Worm (Caenorhabditis elegans) whole organism, mixed stage, embryonic: ENCODE data around the gene Y17G7B.20.

Experiments
- M03D4.4 ChIP-seq: sonication (generic microtip); optimal IDR thresholded peaks from 2 replicates; lab custom pipeline; 2017; ENCODE audit warnings: mild to moderate bottlenecking, missing genetic modification characterization, missing compliant biosample characterization
- bed-3 ChIP-seq: fragments of 200-800 bp; sonication (Bioruptor generic); optimal IDR thresholded peaks from 3 replicates; lab custom pipeline; 2018; ENCODE audit warnings: mild to moderate bottlenecking, missing genetic modification characterization, moderate library complexity, missing compliant biosample characterization
- blmp-1 ChIP-seq: fragments of 150-350 bp; optimal IDR thresholded peaks from 2 replicates; lab custom pipeline; 2014; ENCODE audit warnings: missing biosample characterization, missing genetic modification characterization
- ceh-39 ChIP-seq: fragments of 150-350 bp; optimal IDR thresholded peaks from 2 replicates; lab custom pipeline; 2014; ENCODE audit warnings: missing biosample characterization, missing genetic modification characterization
- ceh-43 ChIP-seq: fragments of 200-800 bp; sonication (Bioruptor generic); optimal IDR thresholded peaks from 2 replicates; lab custom pipeline; 2018; ENCODE audit warnings: mild to moderate bottlenecking, missing genetic modification characterization, moderate library complexity, missing compliant biosample characterization
- ceh-83 ChIP-seq: fragments of 200-800 bp; sonication (Bioruptor generic); optimal IDR thresholded peaks from 2 replicates; lab custom pipeline; 2018; ENCODE audit warnings: mild to moderate bottlenecking, missing genetic modification characterization, missing compliant biosample characterization
- ces-1 ChIP-seq: fragments of 150-350 bp; optimal IDR thresholded peaks from 2 replicates; lab custom pipeline; 2014; ENCODE audit warnings: missing biosample characterization, missing genetic modification reagents, missing genetic modification characterization
- cnd-1 ChIP-seq: fragments of 200-800 bp; sonication (Bioruptor generic); optimal IDR thresholded peaks from 2 replicates; lab custom pipeline; 2018; ENCODE audit warnings: mild to moderate bottlenecking, missing genetic modification characterization, missing compliant biosample characterization
- drap-1 ChIP-seq: fragments of 200-800 bp; sonication (Bioruptor generic); optimal IDR thresholded peaks from 3 replicates; lab custom pipeline; 2018; ENCODE audit warnings: mild to moderate bottlenecking, missing genetic modification characterization, missing compliant biosample characterization
- elt-1 ChIP-seq: sonication (generic microtip); optimal IDR thresholded peaks from 2 replicates; lab custom pipeline; 2017; ENCODE audit warnings: missing genetic modification characterization, mild to moderate bottlenecking, missing compliant biosample characterization, antibody characterized with exemption, moderate library complexity, borderline replicate concordance; ENCODE audit not compliant: insufficient read depth
- elt-3 ChIP-seq: fragments of 150-350 bp; optimal IDR thresholded peaks from 2 replicates; lab custom pipeline; 2014; ENCODE audit warnings: missing biosample characterization, missing genetic modification characterization
- flh-1 ChIP-seq: fragments of 200-800 bp; sonication (Bioruptor generic); optimal IDR thresholded peaks from 2 replicates; lab custom pipeline; 2018; ENCODE audit warnings: mild to moderate bottlenecking, missing genetic modification characterization, moderate library complexity, missing compliant biosample characterization
- ham-2 ChIP-seq: fragments of 200-800 bp; sonication (Bioruptor generic); optimal IDR thresholded peaks from 2 replicates; lab custom pipeline; 2018; ENCODE audit warnings: mild to moderate bottlenecking, missing genetic modification characterization, missing compliant biosample characterization
- hlh-1 ChIP-seq: fragments of 150-350 bp; optimal IDR thresholded peaks from 2 replicates; lab custom pipeline; 2014; ENCODE audit warnings: missing biosample characterization, missing genetic modification reagents, missing genetic modification characterization
- lin-32 ChIP-seq: fragments of 200-800 bp; sonication (Bioruptor generic); optimal IDR thresholded peaks from 2 replicates; lab custom pipeline; 2018; ENCODE audit warnings: mild to moderate bottlenecking, missing genetic modification characterization, missing compliant biosample characterization
- lsy-2 ChIP-seq: fragments of 150-350 bp; optimal IDR thresholded peaks from 2 replicates; lab custom pipeline; 2014; ENCODE audit warnings: missing biosample characterization, missing genetic modification characterization
- mab-5 ChIP-seq: fragments of 150-350 bp; optimal IDR thresholded peaks from 2 replicates; lab custom pipeline; 2014; ENCODE audit warnings: missing biosample characterization, missing genetic modification characterization
- mep-1 ChIP-seq: fragments of 150-350 bp; optimal IDR thresholded peaks from 2 replicates; lab custom pipeline; 2017; ENCODE audit warnings: missing biosample characterization, missing genetic modification reagents, missing genetic modification characterization, inconsistent platforms
- mls-2 ChIP-seq: sonication (generic microtip); optimal IDR thresholded peaks from 2 replicates; lab custom pipeline; 2016; ENCODE audit warnings: mild to moderate bottlenecking, missing genetic modification characterization, moderate library complexity, missing compliant biosample characterization
- nhr-2 ChIP-seq: fragments of 150-350 bp; optimal IDR thresholded peaks from 2 replicates; lab custom pipeline; 2014; ENCODE audit warnings: missing biosample characterization, missing genetic modification characterization
- nhr-237 ChIP-seq: fragments of 150-350 bp; optimal IDR thresholded peaks from 2 replicates; lab custom pipeline; 2014; ENCODE audit warnings: missing biosample characterization, missing genetic modification characterization
- nhr-76 ChIP-seq: sonication (generic microtip); optimal IDR thresholded peaks from 2 replicates; lab custom pipeline; 2017; ENCODE audit warnings: missing biosample characterization, missing genetic modification characterization
- pha-4 ChIP-seq: fragments of 150-350 bp; optimal IDR thresholded peaks from 2 replicates; lab custom pipeline; 2018; ENCODE audit warnings: missing biosample characterization, missing genetic modification reagents, missing genetic modification characterization
- sem-2 ChIP-seq: fragments of 200-800 bp; sonication (Bioruptor generic); optimal IDR thresholded peaks from 2 replicates; lab custom pipeline; 2018; ENCODE audit warnings: mild to moderate bottlenecking, missing genetic modification characterization, missing compliant biosample characterization
- snpc-4 ChIP-seq: fragments of 150-350 bp; optimal IDR thresholded peaks from 2 replicates; lab custom pipeline; 2014; ENCODE audit warnings: missing biosample characterization, missing genetic modification characterization
- sptf-1 ChIP-seq: sonication (generic microtip); optimal IDR thresholded peaks from 2 replicates; lab custom pipeline; 2017; ENCODE audit warnings: mild to moderate bottlenecking, missing genetic modification characterization, moderate library complexity, missing compliant biosample characterization
- tbx-8 ChIP-seq: fragments of 200-800 bp; sonication (Bioruptor generic); optimal IDR thresholded peaks from 2 replicates; lab custom pipeline; 2018; ENCODE audit warnings: mild to moderate bottlenecking, missing genetic modification characterization, moderate library complexity, missing compliant biosample characterization
- unc-120 ChIP-seq: sonication (generic microtip); optimal IDR thresholded peaks from 2 replicates; lab custom pipeline; 2017; ENCODE audit warnings: missing genetic modification characterization, missing compliant biosample characterization; ENCODE audit not compliant: poor library complexity, severe bottlenecking
- unc-39 ChIP-seq: fragments of 150-350 bp; optimal IDR thresholded peaks from 2 replicates; lab custom pipeline; 2014; ENCODE audit warnings: missing biosample characterization, missing genetic modification characterization
- unc-62 ChIP-seq: fragments of 150-350 bp; optimal IDR thresholded peaks from 2 replicates; lab custom pipeline; 2014; ENCODE audit warnings: missing biosample characterization, missing genetic modification reagents, missing genetic modification characterization
- zip-8 ChIP-seq: fragments of 150-350 bp; optimal IDR thresholded peaks from 2 replicates; lab custom pipeline; 2014; ENCODE audit warnings: missing biosample characterization, missing genetic modification characterization
- ztf-11 ChIP-seq: fragments of 150-350 bp; optimal IDR thresholded peaks from 2 replicates; lab custom pipeline; 2014; ENCODE audit warnings: missing biosample characterization, missing genetic modification characterization

Y17G7B.20 gene

DNA sequence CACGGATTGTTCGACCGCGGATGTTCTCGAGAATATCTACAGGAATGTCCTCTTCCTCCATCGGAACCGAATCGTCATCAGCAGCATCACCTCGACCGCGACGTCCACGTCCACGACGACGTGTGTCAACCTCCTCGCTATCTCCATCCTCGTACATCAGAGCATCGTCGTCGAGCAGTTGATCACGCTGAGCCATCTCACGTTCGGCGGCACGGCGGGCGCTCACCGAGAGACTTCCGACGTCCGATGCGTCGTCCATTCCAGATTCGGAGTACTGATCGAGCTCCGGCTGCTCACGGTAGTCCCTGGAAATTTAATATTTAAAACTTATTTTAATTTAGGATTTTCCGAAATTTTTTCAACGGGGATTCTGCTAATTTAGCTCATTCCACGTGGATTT lies 26.3 kb upstream of the Y17G7B.20 start:
- no peak for TF ChIP-seq ceh-43 (GFP tag; lab: Kevin White, UChicago)

DNA sequence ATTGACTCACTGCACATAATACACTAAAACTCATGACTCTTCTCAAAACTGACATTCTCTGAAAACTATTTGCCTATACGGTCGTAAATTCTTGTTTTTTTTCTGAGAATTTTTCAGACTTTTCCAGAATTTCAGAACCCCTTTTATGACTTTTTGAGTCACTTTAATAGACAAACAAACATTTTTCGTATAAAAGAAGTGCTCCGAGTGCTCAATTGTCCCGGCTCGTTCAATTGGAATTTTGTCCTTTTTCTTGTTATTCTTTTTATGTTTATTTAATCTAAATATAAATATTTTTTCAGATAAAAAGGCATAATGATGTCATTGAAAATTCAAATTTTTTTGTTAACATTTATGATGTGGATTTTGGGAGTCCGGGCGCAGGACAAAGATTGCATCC lies 19.3 kb upstream of the Y17G7B.20 start, which contains the start of gene Y17G7B.23:
Gene Y17G7B.23, plus strand, starts transcription at position 301 of the 400 bp plus-strand sequence.
- no peak for TF ChIP-seq lsy-2
- TF ChIP-seq unc-62 (GFP tag; lab: Kevin White, UChicago) = no peak
- no peak for TF ChIP-seq unc-120 (tag; lab: Kevin White, UChicago)
- no peak for TF ChIP-seq unc-39 (tag; lab: Kevin White, UChicago)
- no peak for TF ChIP-seq hlh-1 (tag; lab: Kevin White, UChicago)
- TF ChIP-seq ztf-11 (tag; lab: Kevin White, UChicago) = no peak
- TF ChIP-seq elt-1 (tag; lab: Kevin White, UChicago) = no peak
- TF ChIP-seq ham-2 (GFP tag; lab: Kevin White, UChicago) = no peak
- TF ChIP-seq zip-8 (tag; lab: Kevin White, UChicago) = no peak
- no peak for TF ChIP-seq snpc-4 (tag; lab: Kevin White, UChicago)
- no peak for TF ChIP-seq mep-1 (tag; lab: Kevin White, UChicago)
- no peak for TF ChIP-seq drap-1 (GFP tag; lab: Kevin White, UChicago)
- TF ChIP-seq M03D4.4 (tag; lab: Kevin White, UChicago) = no peak
- TF ChIP-seq nhr-2 = no peak
- no peak for TF ChIP-seq flh-1 (GFP tag; lab: Kevin White, UChicago)
- no peak for TF ChIP-seq sem-2 (GFP tag; lab: Kevin White, UChicago)
- TF ChIP-seq blmp-1 (tag; lab: Kevin White, UChicago) = no peak
- no peak for TF ChIP-seq sptf-1 (tag; lab: Kevin White, UChicago)
- TF ChIP-seq nhr-76 (tag; lab: Kevin White, UChicago) = no peak

ce11 chrII:11994940-11995339 lies 15.3 kb upstream of the Y17G7B.20 start:
- TF ChIP-seq elt-3 (tag; lab: Kevin White, UChicago) = no peak
- no peak for TF ChIP-seq drap-1 (GFP tag; lab: Kevin White, UChicago)
- no peak for TF ChIP-seq elt-1 (tag; lab: Kevin White, UChicago)
- no peak for TF ChIP-seq unc-62 (GFP tag; lab: Kevin White, UChicago)
- TF ChIP-seq sptf-1 (tag; lab: Kevin White, UChicago) = no peak
- TF ChIP-seq ceh-83 (GFP tag; lab: Kevin White, UChicago) = no peak
- no peak for TF ChIP-seq blmp-1 (tag; lab: Kevin White, UChicago)
- TF ChIP-seq ztf-11 (tag; lab: Kevin White, UChicago) = no peak
- no peak for TF ChIP-seq flh-1 (GFP tag; lab: Kevin White, UChicago)
- TF ChIP-seq unc-39 (tag; lab: Kevin White, UChicago) = no peak
- no peak for TF ChIP-seq cnd-1 (tag; lab: Kevin White, UChicago)
- no peak for TF ChIP-seq nhr-76 (tag; lab: Kevin White, UChicago)
- no peak for TF ChIP-seq ceh-39 (tag; lab: Kevin White, UChicago)
- TF ChIP-seq, all 35 proteins: peak for 0

- TF ChIP-seq mls-2 (tag; lab: Kevin White, UChicago) (no peak), blmp-1 (tag; lab: Kevin White, UChicago) (no peak), tbx-8 (GFP tag; lab: Kevin White, UChicago) (no peak), snpc-4 (tag; lab: Kevin White, UChicago) (no peak)
Measured at ce11 chrII:11992701-11993100, 13.1 kb upstream of the Y17G7B.20 start, which contains the start of gene dhps-1. Gene dhps-1 (plus strand): TSS chrII:11993001.

- TF ChIP-seq ces-1 (GFP tag; lab: Kevin White, UChicago) (no peak), zip-8 (tag; lab: Kevin White, UChicago) (no peak), lsy-2 (no peak), flh-1 (GFP tag; lab: Kevin White, UChicago) (no peak), mls-2 (tag; lab: Kevin White, UChicago) (no peak), lin-32 (GFP tag; lab: Kevin White, UChicago) (no peak), hlh-1 (tag; lab: Kevin White, UChicago) (no peak), nhr-237 (no peak), ceh-39 (tag; lab: Kevin White, UChicago) (no peak), elt-1 (tag; lab: Kevin White, UChicago) (no peak), blmp-1 (tag; lab: Kevin White, UChicago) (no peak), pha-4 (tag; lab: Kevin White, UChicago) (no peak), nhr-2 (no peak), mab-5 (tag; lab: Kevin White, UChicago) (no peak), unc-62 (GFP tag; lab: Kevin White, UChicago) (no peak), bed-3 (GFP tag; lab: Kevin White, UChicago) (no peak), sem-2 (GFP tag; lab: Kevin White, UChicago) (no peak), drap-1 (GFP tag; lab: Kevin White, UChicago) (no peak)
- TF ChIP-seq, all 35 proteins: peak for 0
Measured at ce11 chrII:11988724-11989123, 9.1 kb upstream of the Y17G7B.20 start, which contains the start of gene Y17G7B.3. Gene Y17G7B.3 (plus strand): TSS chrII:11989024.
